Worm (Caenorhabditis elegans): ENCODE results near the gene C39H7.4.

Gene C39H7.4

DNA sequence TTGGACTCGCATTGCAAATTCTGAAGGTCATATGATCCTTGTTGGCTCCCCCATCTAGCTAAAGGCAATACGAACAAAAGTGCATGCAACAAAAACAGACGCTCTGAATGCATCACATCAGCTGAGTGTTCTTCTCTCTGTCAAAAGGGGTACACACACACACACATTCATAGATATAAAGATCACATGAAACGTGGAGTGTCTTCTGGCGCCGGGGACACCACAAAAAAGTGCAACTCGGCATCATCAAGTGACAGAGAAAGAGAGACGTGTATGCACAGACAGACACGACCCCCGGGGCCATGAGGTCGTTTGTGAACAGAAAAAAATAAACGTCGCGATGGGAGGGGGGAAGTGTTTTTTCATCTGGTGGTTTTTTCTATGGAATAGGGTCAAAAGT is 7.1 kb downstream of the C39H7.4 start (continued):
- TF ChIP-seq mes-2 (tag; optimal IDR thresholded peaks at IDR 0.05; ENCODE audit: poor library complexity, severe bottlenecking), result peak; percentile 65
- peak; percentile 86 for TF ChIP-seq rbr-2 (tag; optimal IDR thresholded peaks at IDR 0.05)
- no peak for TF ChIP-seq unc-39 (tag; optimal IDR thresholded peaks at IDR 0.05)
- no peak for TF ChIP-seq daf-19 (GFP tag; conservative IDR thresholded peaks at IDR 0.05)
- TF ChIP-seq hif-1 (tag; optimal IDR thresholded peaks at IDR 0.05), result peak; percentile 39 to 88
- peak; percentile 43; the same call in 1 of the 2 replicates for TF ChIP-seq set-16 (GFP tag; IDR thresholded peaks at IDR 0.05)
- TF ChIP-seq ctbp-1 (GFP tag; IDR thresholded peaks at IDR 0.05), result peak; percentile 84
- no peak for TF ChIP-seq nhr-41 (GFP tag; IDR thresholded peaks at IDR 0.05)
- TF ChIP-seq T20F7.1 (GFP tag; optimal IDR thresholded peaks at IDR 0.05), result peak; percentile 40
- TF ChIP-seq daf-8 (GFP tag; IDR thresholded peaks at IDR 0.05), result no peak
- 0 out of 2 replicates have a peak, but pooled peaks have one; percentile 23 for TF ChIP-seq arid-1 (GFP tag; conservative IDR thresholded peaks at IDR 0.05)
- no peak for TF ChIP-seq ceh-62 (tag; optimal IDR thresholded peaks at IDR 0.05)
- no peak for TF ChIP-seq spr-3 (GFP tag; optimal IDR thresholded peaks at IDR 0.05)
- TF ChIP-seq nhr-237 (tag; optimal IDR thresholded peaks at IDR 0.05), result no peak
- no peak for TF ChIP-seq ZK546.5 (tag; optimal IDR thresholded peaks at IDR 0.05)
- TF ChIP-seq dve-1 (tag; optimal IDR thresholded peaks at IDR 0.05; ENCODE audit: insufficient read depth), result peak; percentile 93
- 0 out of 2 replicates have a peak, but pooled peaks have one; percentile 19 for TF ChIP-seq lin-29 (GFP tag; IDR thresholded peaks at IDR 0.05)
- TF ChIP-seq tra-1 (GFP tag; IDR thresholded peaks at IDR 0.05), result peak; percentile 86
- TF ChIP-seq lin-13 (GFP tag; optimal IDR thresholded peaks at IDR 0.05), result peak; percentile 9
- no peak for TF ChIP-seq aly-2 (tag; optimal IDR thresholded peaks at IDR 0.05)
- peak; percentile 76 for TF ChIP-seq F37D6.2 (tag; optimal IDR thresholded peaks at IDR 0.05)
- TF ChIP-seq dmd-8 (GFP tag; IDR thresholded peaks at IDR 0.05), result no peak
- no peak for TF ChIP-seq vab-7 (GFP tag; IDR thresholded peaks at IDR 0.05)
- TF ChIP-seq D1046.2 (GFP tag; IDR thresholded peaks at IDR 0.05), result no peak
- TF ChIP-seq F44E2.7 (GFP tag; IDR thresholded peaks at IDR 0.05), result no peak
- peak; percentile 99 for TF ChIP-seq hlh-30 (tag; optimal IDR thresholded peaks at IDR 0.05; ENCODE audit: insufficient read depth)
- TF ChIP-seq pqm-1 (tag; optimal IDR thresholded peaks at IDR 0.05), result no peak
- TF ChIP-seq lin-38 (GFP tag; IDR thresholded peaks at IDR 0.05), result peak; percentile 46
- 0 out of 2 replicates have a peak, but pooled peaks have one; percentile 41 for TF ChIP-seq mdt-29 (GFP tag; IDR thresholded peaks at IDR 0.05)
- peak; percentile 53 for TF ChIP-seq dpl-1 (GFP tag; optimal IDR thresholded peaks at IDR 0.05)
- no peak for TF ChIP-seq nhr-76 (tag; optimal IDR thresholded peaks at IDR 0.05)
- TF ChIP-seq fos-1 (tag; optimal IDR thresholded peaks at IDR 0.05), result no peak
- no peak for TF ChIP-seq unc-130 (GFP tag; optimal IDR thresholded peaks at IDR 0.05)
- no peak for TF ChIP-seq snpc-4 (tag; optimal IDR thresholded peaks at IDR 0.05)
- no peak for TF ChIP-seq F26F4.8 (GFP tag; conservative IDR thresholded peaks at IDR 0.05)
- TF ChIP-seq nhr-102 (tag; optimal IDR thresholded peaks at IDR 0.05), result peak; percentile 48
- no peak for TF ChIP-seq lin-39 (tag; optimal IDR thresholded peaks at IDR 0.05)
- TF ChIP-seq hlh-11 (tag; optimal IDR thresholded peaks at IDR 0.05), result peak; percentile 98
- no peak for TF ChIP-seq Y48G9A.11 (GFP tag; IDR thresholded peaks at IDR 0.05)
- TF ChIP-seq egl-27 (tag; optimal IDR thresholded peaks at IDR 0.05), result no peak
- no peak for TF ChIP-seq lin-1 (GFP tag; IDR thresholded peaks at IDR 0.05)
- peak; percentile 65 for TF ChIP-seq dmd-6 (GFP tag; IDR thresholded peaks at IDR 0.05)
- no peak for TF ChIP-seq zip-2 (tag; optimal IDR thresholded peaks at IDR 0.05)
- TF ChIP-seq spr-1 (tag; optimal IDR thresholded peaks at IDR 0.05), result peak; percentile 56
- peak; percentile 85 for TF ChIP-seq nhr-6 (tag; optimal IDR thresholded peaks at IDR 0.05)
- no peak for TF ChIP-seq nhr-111 (GFP tag; optimal IDR thresholded peaks at IDR 0.05)
- TF ChIP-seq Y5F2A.4 (GFP tag; optimal IDR thresholded peaks at IDR 0.05), result peak; percentile 29
- TF ChIP-seq ama-1 (optimal IDR thresholded peaks at IDR 0.05), result peak; percentile 61
- peak; percentile 75; the same call in 1 of the 2 replicates for TF ChIP-seq egl-43 (GFP tag; IDR thresholded peaks at IDR 0.05)
- TF ChIP-seq ceh-82 (tag; optimal IDR thresholded peaks at IDR 0.05), result no peak
- peak; percentile 83 for TF ChIP-seq mxl-3 (GFP tag; optimal IDR thresholded peaks at IDR 0.05)
- no peak for TF ChIP-seq dmd-9 (GFP tag; IDR thresholded peaks at IDR 0.05)
